Worm (Caenorhabditis elegans) whole organism, young adult: ENCODE measurements around the gene tsp-12.
A peak's percentile ranks its signal among the peaks of the same experiment; 100 is the strongest.

Experiments used
- B0261.1 ChIP-seq: sonication (generic microtip); optimal IDR thresholded peaks from 2 replicates; lab custom pipeline; 2016; ENCODE audit warnings: mild to moderate bottlenecking, missing genetic modification characterization, moderate library complexity, missing compliant biosample characterization
- B0336.3 ChIP-seq: fragments of 200-800 bp; sonication (Bioruptor generic); IDR thresholded peaks from 2 replicates; pipeline ENCODE4 v1.3.6; 2022; ENCODE audit warnings: missing genetic modification characterization, missing compliant biosample characterization
- C06A6.2 ChIP-seq: fragments of 200-800 bp; sonication (Bioruptor generic); conservative IDR thresholded peaks from 2 replicates; pipeline ENCODE4 v1.3.6; 2022; ENCODE audit warnings: missing genetic modification characterization, missing compliant biosample characterization
- F22D6.2 ChIP-seq: sonication (generic microtip); optimal IDR thresholded peaks from 2 replicates; lab custom pipeline; 2016; ENCODE audit warnings: mild to moderate bottlenecking, missing genetic modification characterization, missing compliant biosample characterization
- F23B12.7 ChIP-seq: sonication (generic microtip); optimal IDR thresholded peaks from 2 replicates; lab custom pipeline; 2017; ENCODE audit warnings: missing genetic modification characterization, mild to moderate bottlenecking, missing compliant biosample characterization, antibody characterized with exemption, moderate library complexity; ENCODE audit not compliant: insufficient read depth
- F37B4.10 ChIP-seq: fragments of 200-800 bp; sonication (Bioruptor generic); IDR thresholded peaks from 2 replicates; pipeline ENCODE4 v1.3.6; 2022; ENCODE audit warnings: missing genetic modification characterization, missing compliant biosample characterization
- F39B2.1 ChIP-seq: fragments of 200-800 bp; sonication (Bioruptor generic); IDR thresholded peaks from 2 replicates; pipeline ENCODE4 v1.3.6; 2022; ENCODE audit warnings: missing genetic modification reagents, missing genetic modification characterization, missing compliant biosample characterization
- F55B11.4 ChIP-seq: sonication (generic microtip); optimal IDR thresholded peaks from 2 replicates; lab custom pipeline; 2016; ENCODE audit warnings: missing compliant biosample characterization, missing genetic modification characterization, borderline replicate concordance; ENCODE audit not compliant: insufficient read depth
- K12H6.12 ChIP-seq: fragments of 200-800 bp; sonication (Bioruptor generic); optimal IDR thresholded peaks from 2 replicates; lab custom pipeline; 2018; ENCODE audit warnings: mild to moderate bottlenecking, missing genetic modification characterization, missing compliant biosample characterization
- Y53G8AR.9 ChIP-seq: fragments of 200-800 bp; sonication (Bioruptor generic); conservative IDR thresholded peaks from 2 replicates; pipeline ENCODE4 v1.3.6; 2022; ENCODE audit warnings: missing genetic modification reagents, missing genetic modification characterization, missing compliant biosample characterization
- Y56A3A.18 ChIP-seq: fragments of 200-800 bp; sonication (Bioruptor generic); IDR thresholded peaks from 2 replicates; pipeline ENCODE4 v1.3.6; 2022; ENCODE audit warnings: missing genetic modification reagents, missing genetic modification characterization, missing compliant biosample characterization
- Y95B8A.8 ChIP-seq: fragments of 200-800 bp; sonication (Bioruptor generic); IDR thresholded peaks from 2 replicates; pipeline ENCODE4 v1.3.6; 2022; ENCODE audit warnings: missing genetic modification reagents, missing genetic modification characterization, missing compliant biosample characterization
- ZK185.1 ChIP-seq: sonication (generic microtip); optimal IDR thresholded peaks from 2 replicates; lab custom pipeline; 2016; ENCODE audit warnings: mild to moderate bottlenecking, missing genetic modification characterization, missing compliant biosample characterization; ENCODE audit not compliant: poor library complexity, severe bottlenecking
- athp-1 ChIP-seq: sonication (generic microtip); optimal IDR thresholded peaks from 2 replicates; lab custom pipeline; 2017; ENCODE audit warnings: mild to moderate bottlenecking, missing genetic modification characterization, missing compliant biosample characterization
- bed-2 ChIP-seq: fragments of 200-800 bp; sonication (Bioruptor generic); IDR thresholded peaks from 2 replicates; pipeline ENCODE4 v1.3.6; 2022; ENCODE audit warnings: missing genetic modification reagents, missing genetic modification characterization, missing compliant biosample characterization
- cebp-1 ChIP-seq, 2 experiments: fragments of 200-800 bp in 1 of 2; sonication (Bioruptor generic) in 1 of 2; sonication (generic microtip) in 1 of 2; IDR thresholded peaks in 1 of 2; optimal IDR thresholded peaks in 1 of 2; 2 replicates each; pipeline versions ENCODE4 v1.3.6 to Lab custom; 2017 to 2022; ENCODE audit warnings: missing compliant biosample characterization in 2 of 2, missing genetic modification characterization in 2 of 2, mild to moderate bottlenecking in 1 of 2, missing genetic modification reagents in 1 of 2, moderate library complexity in 1 of 2
- efl-1 ChIP-seq: fragments of 150-350 bp; optimal IDR thresholded peaks from 2 replicates; lab custom pipeline; 2014; ENCODE audit warnings: missing biosample characterization, missing genetic modification reagents, missing genetic modification characterization
- ekl-4 ChIP-seq: fragments of 200-800 bp; sonication (Bioruptor generic); IDR thresholded peaks from 2 replicates; pipeline ENCODE4 v1.3.6; 2022; ENCODE audit warnings: missing genetic modification reagents, missing genetic modification characterization, missing compliant biosample characterization
- gei-17 ChIP-seq: fragments of 200-800 bp; sonication (Bioruptor generic); optimal IDR thresholded peaks from 2 replicates; lab custom pipeline; 2018; ENCODE audit warnings: mild to moderate bottlenecking, missing genetic modification characterization, missing compliant biosample characterization
- hrde-1 ChIP-seq: sonication (generic microtip); optimal IDR thresholded peaks from 2 replicates; lab custom pipeline; 2016; ENCODE audit warnings: missing genetic modification characterization, mild to moderate bottlenecking, missing compliant biosample characterization, moderate library complexity, missing genotype, missing genetic modification reagents, borderline replicate concordance
- lin-26 ChIP-seq: fragments of 200-800 bp; sonication (Bioruptor generic); IDR thresholded peaks from 2 replicates; pipeline ENCODE4 v1.3.6; 2022; ENCODE audit warnings: missing genetic modification reagents, missing genetic modification characterization, missing compliant biosample characterization
- lin-40 ChIP-seq: sonication (generic microtip); optimal IDR thresholded peaks from 2 replicates; lab custom pipeline; 2016; ENCODE audit warnings: missing genetic modification characterization, mild to moderate bottlenecking, missing compliant biosample characterization, missing genotype, missing genetic modification reagents
- lir-1 ChIP-seq: fragments of 200-800 bp; sonication (Bioruptor generic); conservative IDR thresholded peaks from 2 replicates; pipeline ENCODE4 v1.3.6; 2022; ENCODE audit warnings: missing genetic modification reagents, missing genetic modification characterization, missing compliant biosample characterization
- lsl-1 ChIP-seq: fragments of 200-800 bp; sonication (Bioruptor generic); optimal IDR thresholded peaks from 2 replicates; lab custom pipeline; 2018; ENCODE audit warnings: mild to moderate bottlenecking, missing genetic modification characterization, moderate library complexity, missing compliant biosample characterization
- lsy-27 ChIP-seq: sonication (generic microtip); optimal IDR thresholded peaks from 2 replicates; lab custom pipeline; 2017; ENCODE audit warnings: missing genetic modification characterization, mild to moderate bottlenecking, missing compliant biosample characterization, antibody characterized with exemption, missing genotype, borderline replicate concordance; ENCODE audit not compliant: insufficient read depth
- madf-10 ChIP-seq: sonication (generic microtip); optimal IDR thresholded peaks from 2 replicates; lab custom pipeline; 2016; ENCODE audit warnings: mild to moderate bottlenecking, missing genetic modification characterization, missing compliant biosample characterization
- madf-3 ChIP-seq: fragments of 200-800 bp; sonication (Bioruptor generic); IDR thresholded peaks from 2 replicates; pipeline ENCODE4 v1.3.6; 2022; ENCODE audit warnings: missing genetic modification reagents, missing genetic modification characterization, missing compliant biosample characterization
- madf-6 ChIP-seq: fragments of 200-800 bp; sonication (Bioruptor generic); IDR thresholded peaks from 2 replicates; pipeline ENCODE4 v1.3.6; 2022; ENCODE audit warnings: missing genetic modification reagents, missing genetic modification characterization, missing compliant biosample characterization
- mxl-1 ChIP-seq: sonication (generic microtip); optimal IDR thresholded peaks from 2 replicates; lab custom pipeline; 2016; ENCODE audit warnings: missing genetic modification characterization, missing compliant biosample characterization
- nfya-2 ChIP-seq: fragments of 200-800 bp; sonication (Bioruptor generic); IDR thresholded peaks from 2 replicates; pipeline ENCODE4 v1.3.6; 2022; ENCODE audit warnings: missing genetic modification reagents, missing genetic modification characterization, missing compliant biosample characterization
- pha-4 ChIP-seq: fragments of 150-350 bp; sonication (generic microtip); optimal IDR thresholded peaks from 2 replicates; lab custom pipeline; 2014; ENCODE audit warnings: missing biosample characterization, missing genetic modification reagents, missing genetic modification characterization
- rec-8 ChIP-seq, 2 experiments: sonication (generic microtip); optimal IDR thresholded peaks; 2 replicates each; lab custom pipeline; 2016; ENCODE audit warnings: mild to moderate bottlenecking in 2 of 2, missing genetic modification characterization in 2 of 2, missing genetic modification reagents in 2 of 2, missing genotype in 2 of 2, missing biosample characterization in 1 of 2, missing compliant biosample characterization in 1 of 2, moderate library complexity in 1 of 2
- sea-2 ChIP-seq: fragments of 200-800 bp; sonication (Bioruptor generic); IDR thresholded peaks from 2 replicates; pipeline ENCODE4 v1.3.6; 2022; ENCODE audit warnings: missing genetic modification characterization, missing compliant biosample characterization
- snpc-1.1 ChIP-seq: sonication (generic microtip); optimal IDR thresholded peaks from 2 replicates; lab custom pipeline; 2017; ENCODE audit warnings: missing genetic modification characterization, mild to moderate bottlenecking, missing compliant biosample characterization, antibody characterized with exemption, moderate library complexity, missing genotype, missing genetic modification reagents; ENCODE audit not compliant: insufficient read depth
- snpc-1.3 ChIP-seq: sonication (generic microtip); optimal IDR thresholded peaks from 2 replicates; lab custom pipeline; 2017; ENCODE audit warnings: missing genetic modification characterization, mild to moderate bottlenecking, missing compliant biosample characterization, antibody characterized with exemption, moderate library complexity, missing genotype, missing genetic modification reagents; ENCODE audit not compliant: insufficient read depth
- snpc-3.4 ChIP-seq: sonication (generic microtip); optimal IDR thresholded peaks from 2 replicates; lab custom pipeline; 2017; ENCODE audit warnings: missing genetic modification characterization, mild to moderate bottlenecking, missing compliant biosample characterization, antibody characterized with exemption, moderate library complexity, missing genotype, missing genetic modification reagents
- snpc-4 ChIP-seq, 5 experiments: fragments of 150-350 bp in 1 of 5; sonication (generic microtip) in 4 of 5; optimal IDR thresholded peaks; 2 replicates each; lab custom pipeline; 2014 to 2018; ENCODE audit warnings: missing genetic modification characterization in 5 of 5, missing biosample characterization in 3 of 5, antibody characterized with exemption in 2 of 5, mild to moderate bottlenecking in 2 of 5, missing compliant biosample characterization in 2 of 5, missing genotype in 2 of 5, moderate library complexity in 2 of 5, missing genetic modification reagents in 1 of 5
- zim-3 ChIP-seq: sonication (generic microtip); optimal IDR thresholded peaks from 2 replicates; lab custom pipeline; 2017; ENCODE audit warnings: mild to moderate bottlenecking, missing genetic modification characterization, moderate library complexity, missing compliant biosample characterization
- ztf-18 ChIP-seq: sonication (generic microtip); optimal IDR thresholded peaks from 2 replicates; lab custom pipeline; 2016; ENCODE audit warnings: missing genotype, mild to moderate bottlenecking, missing genetic modification characterization, missing compliant biosample characterization

tsp-12 gene

ce11 chrIV:10128446-10128845, 22.0 kb downstream of the tsp-12 start:
- TF ChIP-seq lin-40 (tag; lab: Kevin White, UChicago) (no peak), lin-26 (0 out of 2 replicates have a peak, but pooled peaks have one; percentile 53)

- peak; percentile 31 for TF ChIP-seq hrde-1 (tag; lab: Kevin White, UChicago)
- TF ChIP-seq zim-3: no peak
- TF ChIP-seq madf-6 (GFP tag; lab: Robert Waterston, UW): 0 out of 2 replicates have a peak, but pooled peaks have one; percentile 16
- TF ChIP-seq mxl-1 (tag; lab: Kevin White, UChicago): no peak
- no peak for TF ChIP-seq snpc-3.4 (tag; lab: Kevin White, UChicago)
Measured at ce11 chrIV:10126544-10126943, 23.9 kb downstream of the tsp-12 start, which contains the start of gene ctf-18. Gene ctf-18, minus strand, starts transcription at chrIV:10126644.

- TF ChIP-seq C06A6.2 (GFP tag; lab: Robert Waterston, UW): no peak
- TF ChIP-seq B0261.1: no peak
- TF ChIP-seq F22D6.2: no peak
- TF ChIP-seq rec-8 (tag; optimal IDR thresholded peaks at IDR 0.05; lab: Kevin White, UChicago): no peak
- no peak for TF ChIP-seq K12H6.12 (tag; lab: Kevin White, UChicago)
- TF ChIP-seq B0336.3: no peak
- no peak for TF ChIP-seq F23B12.7 (tag; lab: Kevin White, UChicago)
- TF ChIP-seq Y53G8AR.9 (GFP tag; lab: Robert Waterston, UW): no peak
- TF ChIP-seq nfya-2 (GFP tag; lab: Robert Waterston, UW): no peak
- no peak for TF ChIP-seq F37B4.10 (GFP tag; lab: Robert Waterston, UW)
- TF ChIP-seq bed-2: no peak
- TF ChIP-seq lsy-27 (tag; lab: Kevin White, UChicago): no peak
- no peak for TF ChIP-seq F39B2.1
- TF ChIP-seq snpc-4 (GFP tag; optimal IDR thresholded peaks at IDR 0.05; lab: Kevin White, UChicago): no peak
- no peak for TF ChIP-seq snpc-4 (tag; optimal IDR thresholded peaks at IDR 0.05; lab: Kevin White, UChicago)
- TF ChIP-seq ZK185.1 (tag; lab: Kevin White, UChicago): no peak
- no peak for TF ChIP-seq Y95B8A.8 (GFP tag; lab: Robert Waterston, UW)
- TF ChIP-seq efl-1: no peak
Measured at ce11 chrIV:10122205-10122604, 28.2 kb downstream of the tsp-12 start, which contains the start of gene irld-21. Gene irld-21, minus strand, starts transcription at chrIV:10122305.

- TF ChIP-seq madf-10 (tag; lab: Kevin White, UChicago) (no peak), ztf-18 (tag; lab: Kevin White, UChicago) (no peak), F55B11.4 (no peak), snpc-3.4 (tag; lab: Kevin White, UChicago) (peak; percentile 19), ekl-4 (GFP tag; lab: Robert Waterston, UW) (no peak), lsl-1 (GFP tag; lab: Kevin White, UChicago) (peak; percentile 17), gei-17 (GFP tag; lab: Kevin White, UChicago) (no peak), snpc-1.3 (tag; lab: Kevin White, UChicago) (no peak), snpc-1.1 (tag; lab: Kevin White, UChicago) (peak; percentile 85), cebp-1 (GFP tag; IDR thresholded peaks at IDR 0.05; lab: Robert Waterston, UW) (no peak), cebp-1 (tag; optimal IDR thresholded peaks at IDR 0.05; lab: Kevin White, UChicago) (no peak), pha-4 (no peak), Y56A3A.18 (GFP tag; lab: Robert Waterston, UW) (no peak), sea-2 (GFP tag; lab: Robert Waterston, UW) (no peak), snpc-4 (GFP tag; optimal IDR thresholded peaks at IDR 0.05; lab: Kevin White, UChicago) (peak; percentile 72), snpc-4 (tag; optimal IDR thresholded peaks at IDR 0.05; lab: Kevin White, UChicago) (peak; percentile 53 to 91 (median 68)), K12H6.12 (tag; lab: Kevin White, UChicago) (no peak), lir-1 (GFP tag; lab: Robert Waterston, UW) (no peak), madf-6 (GFP tag; lab: Robert Waterston, UW) (0 out of 2 replicates have a peak, but pooled peaks have one; percentile 17), madf-3 (GFP tag; lab: Robert Waterston, UW) (no peak), athp-1 (tag; lab: Kevin White, UChicago) (no peak)
- TF ChIP-seq, all 124 proteins: peak for 5
Measured at ce11 chrIV:10116765-10117164, 33.6 kb downstream of the tsp-12 start.
